Fruit fly (Drosophila melanogaster) whole organism, pupa: ENCODE data around the gene Marf.
"Not testable (repeated sequence)": the region's sequence is repeated elsewhere in the genome, so short reads cannot be mapped to it uniquely, and the experiment has no call there.

Experiments used
- CG10348 ChIP-seq: fragments of 200-800 bp; sonication (Bioruptor generic); IDR thresholded peaks from 2 replicates; pipeline ENCODE4 v1.3.6; 2022; ENCODE audit warnings: missing biosample characterization, missing genetic modification characterization
- CG12605 ChIP-seq: fragments of 200-800 bp; sonication (Bioruptor generic); IDR thresholded peaks from 2 replicates; pipeline ENCODE4 v1.3.6; 2022; ENCODE audit warnings: missing biosample characterization, missing genetic modification characterization
- CG13204 ChIP-seq: fragments of 200-800 bp; sonication (Bioruptor generic); optimal IDR thresholded peaks from 2 replicates; lab custom pipeline; 2018; ENCODE audit warnings: missing biosample characterization, mild to moderate bottlenecking, missing genetic modification characterization, moderate library complexity
- CG14655 ChIP-seq: fragments of 200-800 bp; sonication (Bioruptor generic); optimal IDR thresholded peaks from 3 replicates; lab custom pipeline; 2017; ENCODE audit warnings: mild to moderate bottlenecking, missing biosample characterization, missing genetic modification reagents, missing genetic modification characterization
- CG15710 ChIP-seq: fragments of 200-800 bp; sonication (Bioruptor generic); optimal IDR thresholded peaks from 2 replicates; lab custom pipeline; 2018; ENCODE audit warnings: missing biosample characterization, mild to moderate bottlenecking, missing genetic modification characterization, moderate library complexity
- CG17806 ChIP-seq: fragments of 200-800 bp; sonication (Bioruptor generic); optimal IDR thresholded peaks from 2 replicates; lab custom pipeline; 2018; ENCODE audit warnings: missing biosample characterization, mild to moderate bottlenecking, missing genetic modification characterization, moderate library complexity
- CG32121 ChIP-seq: fragments of 200-800 bp; sonication (Bioruptor generic); IDR thresholded peaks from 2 replicates; pipeline ENCODE4 v1.3.6; 2022; ENCODE audit warnings: missing biosample characterization, missing genetic modification characterization
- CG34367 ChIP-seq: fragments of 200-800 bp; sonication (Bioruptor generic); optimal IDR thresholded peaks from 2 replicates; lab custom pipeline; 2018; ENCODE audit warnings: missing biosample characterization, mild to moderate bottlenecking, missing genetic modification characterization
- CG4496 ChIP-seq: fragments of 200-800 bp; sonication (Bioruptor generic); IDR thresholded peaks from 3 replicates; pipeline ENCODE4 v1.3.6; 2022; ENCODE audit warnings: missing biosample characterization, missing genetic modification characterization
- CG8159 ChIP-seq: fragments of 200-800 bp; sonication (Bioruptor generic); optimal IDR thresholded peaks from 3 replicates; lab custom pipeline; 2018; ENCODE audit warnings: missing biosample characterization, mild to moderate bottlenecking, missing genetic modification characterization, moderate library complexity
- CG8301 ChIP-seq: fragments of 200-800 bp; sonication (Bioruptor generic); optimal IDR thresholded peaks from 2 replicates; lab custom pipeline; 2018; ENCODE audit warnings: missing biosample characterization, mild to moderate bottlenecking, missing genetic modification characterization
- CG9948 ChIP-seq: fragments of 200-800 bp; sonication (Bioruptor generic); optimal IDR thresholded peaks from 2 replicates; lab custom pipeline; 2018; ENCODE audit warnings: missing biosample characterization, mild to moderate bottlenecking, missing genetic modification characterization, moderate library complexity
- D1 ChIP-seq: fragments of 200-800 bp; sonication (Bioruptor generic); optimal IDR thresholded peaks from 2 replicates; lab custom pipeline; 2018; ENCODE audit warnings: missing biosample characterization, mild to moderate bottlenecking, missing genetic modification characterization, moderate library complexity
- EcR ChIP-seq: fragments of 200-800 bp; sonication (Bioruptor generic); optimal IDR thresholded peaks from 3 replicates; lab custom pipeline; 2019; ENCODE audit warnings: missing biosample characterization, missing genetic modification characterization, mild to moderate bottlenecking, moderate library complexity, missing genetic modification reagents
- Ets98B ChIP-seq: fragments of 200-800 bp; sonication (Bioruptor generic); IDR thresholded peaks from 2 replicates; pipeline ENCODE4 v1.3.6; 2022; ENCODE audit warnings: missing biosample characterization, missing genetic modification characterization
- Pif1A ChIP-seq: fragments of 200-800 bp; sonication (Bioruptor generic); optimal IDR thresholded peaks from 3 replicates; lab custom pipeline; 2016; ENCODE audit warnings: missing biosample characterization, missing genetic modification characterization
- Pif1B ChIP-seq: fragments of 200-800 bp; sonication (Bioruptor generic); optimal IDR thresholded peaks from 3 replicates; lab custom pipeline; 2016; ENCODE audit warnings: missing biosample characterization, missing genetic modification characterization
- Snoo ChIP-seq: fragments of 200-800 bp; sonication (Bioruptor generic); optimal IDR thresholded peaks from 3 replicates; lab custom pipeline; 2017; ENCODE audit warnings: missing biosample characterization, mild to moderate bottlenecking, missing genetic modification characterization, inconsistent platforms
- fd96Ca ChIP-seq: fragments of 200-800 bp; sonication (Bioruptor generic); IDR thresholded peaks from 3 replicates; pipeline ENCODE4 v1.3.6; 2022; ENCODE audit warnings: missing biosample characterization, missing genetic modification characterization
- gl ChIP-seq: fragments of 200-800 bp; sonication (Bioruptor generic); optimal IDR thresholded peaks from 2 replicates; lab custom pipeline; 2018; ENCODE audit warnings: missing biosample characterization, mild to moderate bottlenecking, missing genetic modification characterization
- rn ChIP-seq: fragments of 200-800 bp; sonication (Bioruptor generic); IDR thresholded peaks from 2 replicates; pipeline ENCODE4 v1.3.6; 2022; ENCODE audit warnings: missing biosample characterization, missing genetic modification characterization

Marf gene

dm6 chrX:6366357-6366691 is 575 bp downstream of the Marf start:
- peak; percentile 69 for TF ChIP-seq CG17806
- peak; percentile 88 for TF ChIP-seq rn
- TF ChIP-seq CG34367 (tag; lab: Kevin White, UChicago): peak; percentile 71
- TF ChIP-seq CG10348 (GFP tag; lab: Robert Waterston, UW): peak; percentile 80
- peak; percentile 51 for TF ChIP-seq gl (tag; lab: Kevin White, UChicago)
- TF ChIP-seq Ets98B (GFP tag; lab: Robert Waterston, UW): peak; percentile 98
- peak; percentile 79 for TF ChIP-seq CG15710 (tag; lab: Kevin White, UChicago)
- TF ChIP-seq Pif1A (GFP tag; lab: Kevin White, UChicago): peak; percentile 85
- peak; percentile 67 for TF ChIP-seq CG9948 (tag; lab: Kevin White, UChicago)
- peak; percentile 97 for TF ChIP-seq CG32121
- TF ChIP-seq D1 (tag; lab: Kevin White, UChicago): no peak
- TF ChIP-seq fd96Ca: peak; percentile 97
- peak; percentile 88 for TF ChIP-seq CG8301 (tag; lab: Kevin White, UChicago)
- peak; percentile 98 for TF ChIP-seq CG4496 (GFP tag; lab: Robert Waterston, UW)
- peak; percentile 92 for TF ChIP-seq CG12605 (GFP tag; lab: Robert Waterston, UW)
- peak; percentile 90 for TF ChIP-seq Snoo
- peak; percentile 65 for TF ChIP-seq CG8159 (tag; lab: Kevin White, UChicago)
- peak; percentile 86 for TF ChIP-seq CG14655 (GFP tag; lab: Kevin White, UChicago)
- TF ChIP-seq EcR (GFP tag; lab: Kevin White, UChicago): no peak
- no peak for TF ChIP-seq CG13204 (GFP tag; lab: Kevin White, UChicago)
- peak; percentile 81 for TF ChIP-seq Pif1B (GFP tag; lab: Kevin White, UChicago)

- TF ChIP-seq CG14655 (GFP tag; lab: Kevin White, UChicago): no peak
- TF ChIP-seq Pif1A (GFP tag; lab: Kevin White, UChicago): no peak
- no peak for TF ChIP-seq Pif1B (GFP tag; lab: Kevin White, UChicago)
- TF ChIP-seq rn: no peak
- no peak for TF ChIP-seq Snoo
- TF ChIP-seq CG8301 (tag; lab: Kevin White, UChicago): no peak
- peak; percentile 32 for TF ChIP-seq CG15710 (tag; lab: Kevin White, UChicago)
- TF ChIP-seq CG34367 (tag; lab: Kevin White, UChicago): peak; percentile 13
- TF ChIP-seq, all 21 proteins: peak for 2
Observed at dm6 chrX:6372769-6373197, 7.0 kb downstream of the Marf start, which contains the start of gene PpV. TSS of gene PpV (minus strand) at chrX:6372915.

dm6 chrX:6375636-6376035 is 9.9 kb downstream of the Marf start:
- TF ChIP-seq EcR (GFP tag; lab: Kevin White, UChicago) (no peak), fd96Ca (peak; percentile 30; the same call in 1 of the 3 replicates), CG15710 (tag; lab: Kevin White, UChicago) (no peak), CG8159 (tag; lab: Kevin White, UChicago) (peak; percentile 14), CG12605 (GFP tag; lab: Robert Waterston, UW) (no peak), CG13204 (GFP tag; lab: Kevin White, UChicago) (no peak)

dm6 chrX:6376748-6377147 is 11.0 kb downstream of the Marf start:
- TF ChIP-seq CG8159 (tag; lab: Kevin White, UChicago) (peak; percentile 12), D1 (tag; lab: Kevin White, UChicago) (no peak)

- not testable (repeated sequence) for TF ChIP-seq rn; fd96Ca; Pif1B (GFP tag; lab: Kevin White, UChicago)
Observed at dm6 chrX:6383920-6384319, 18.2 kb downstream of the Marf start, which contains the start of gene CG33664. TSS of gene CG33664 (plus strand) at chrX:6384220.

dm6 chrX:6400000-6400399 is 34.3 kb downstream of the Marf start, which contains the start of gene CG33669:
TSS of gene CG33669 (minus strand) at chrX:6400100.
- not testable (repeated sequence) for TF ChIP-seq CG8159 (tag; lab: Kevin White, UChicago); CG4496 (GFP tag; lab: Robert Waterston, UW); fd96Ca

dm6 chrX:6419334-6419733 is 53.6 kb downstream of the Marf start, which contains the start of gene CG33668:
TSS of gene CG33668 (minus strand) at chrX:6419434.
- not testable (repeated sequence) for TF ChIP-seq CG8301 (tag; lab: Kevin White, UChicago); CG4496 (GFP tag; lab: Robert Waterston, UW); Pif1A (GFP tag; lab: Kevin White, UChicago)
